Worm (Caenorhabditis elegans) whole organism, young adult: Measurements from ENCODE around the gene E04F6.4.

ENCODE experiments used
- C06A6.2 ChIP-seq: fragments of 200-800 bp; sonication (Bioruptor generic); conservative IDR thresholded peaks from 2 replicates; pipeline ENCODE4 v1.3.6; 2022; ENCODE audit warnings: missing genetic modification characterization, missing compliant biosample characterization
- ZK185.1 ChIP-seq: sonication (generic microtip); optimal IDR thresholded peaks from 2 replicates; lab custom pipeline; 2016; ENCODE audit warnings: mild to moderate bottlenecking, missing genetic modification characterization, missing compliant biosample characterization; ENCODE audit not compliant: poor library complexity, severe bottlenecking
- dpff-1 ChIP-seq: sonication (generic microtip); optimal IDR thresholded peaks from 2 replicates; lab custom pipeline; 2017; ENCODE audit warnings: mild to moderate bottlenecking, missing genetic modification characterization, missing compliant biosample characterization
- him-1 ChIP-seq: sonication (generic microtip); optimal IDR thresholded peaks from 2 replicates; lab custom pipeline; 2016; ENCODE audit warnings: missing genotype, missing genetic modification reagents, missing genetic modification characterization, missing compliant biosample characterization
- hmg-20 ChIP-seq: fragments of 200-800 bp; sonication (Bioruptor generic); IDR thresholded peaks from 2 replicates; pipeline ENCODE4 v1.3.6; 2022; ENCODE audit warnings: missing genetic modification reagents, missing genetic modification characterization, missing compliant biosample characterization
- lin-35 ChIP-seq, 3 experiments: fragments of 150-350 bp in 2 of 3; sonication (generic microtip) in 1 of 3; optimal IDR thresholded peaks; 2 replicates each; lab custom pipeline; 2014 to 2018; ENCODE audit warnings: missing biosample characterization in 3 of 3, missing genetic modification characterization in 3 of 3, missing genetic modification reagents in 3 of 3
- nfya-2 ChIP-seq: fragments of 200-800 bp; sonication (Bioruptor generic); IDR thresholded peaks from 2 replicates; pipeline ENCODE4 v1.3.6; 2022; ENCODE audit warnings: missing genetic modification reagents, missing genetic modification characterization, missing compliant biosample characterization
- nhr-80 ChIP-seq: sonication (generic microtip); optimal IDR thresholded peaks from 2 replicates; lab custom pipeline; 2016; ENCODE audit warnings: missing genetic modification characterization, missing compliant biosample characterization

ce11 chrII:7144307-7144706, 44.9 kb upstream of the E04F6.4 start, which contains the start of gene npr-31:
- TF ChIP-seq hmg-20 (no peak), him-1 (no peak), C06A6.2 (GFP tag; lab: Robert Waterston, UW) (no peak), dpff-1 (no peak), lin-35 (GFP tag; optimal IDR thresholded peaks at IDR 0.05; lab: Kevin White, UChicago) (no peak), ZK185.1 (tag; lab: Kevin White, UChicago) (no peak), nhr-80 (tag; lab: Kevin White, UChicago) (no peak), nfya-2 (no peak)
